Worm (Caenorhabditis elegans) whole organism, mixed stage, embryonic: ENCODE results near the gene sre-28.

Experiments used
- bed-3 ChIP-seq: fragments of 200-800 bp; sonication (Bioruptor generic); optimal IDR thresholded peaks from 3 replicates; lab custom pipeline; 2018; ENCODE audit warnings: mild to moderate bottlenecking, missing genetic modification characterization, moderate library complexity, missing compliant biosample characterization
- ceh-83 ChIP-seq: fragments of 200-800 bp; sonication (Bioruptor generic); optimal IDR thresholded peaks from 2 replicates; lab custom pipeline; 2018; ENCODE audit warnings: mild to moderate bottlenecking, missing genetic modification characterization, missing compliant biosample characterization
- ces-1 ChIP-seq: fragments of 150-350 bp; optimal IDR thresholded peaks from 2 replicates; lab custom pipeline; 2014; ENCODE audit warnings: missing biosample characterization, missing genetic modification reagents, missing genetic modification characterization
- cnd-1 ChIP-seq: fragments of 200-800 bp; sonication (Bioruptor generic); optimal IDR thresholded peaks from 2 replicates; lab custom pipeline; 2018; ENCODE audit warnings: mild to moderate bottlenecking, missing genetic modification characterization, missing compliant biosample characterization
- drap-1 ChIP-seq: fragments of 200-800 bp; sonication (Bioruptor generic); optimal IDR thresholded peaks from 3 replicates; lab custom pipeline; 2018; ENCODE audit warnings: mild to moderate bottlenecking, missing genetic modification characterization, missing compliant biosample characterization
- elt-1 ChIP-seq: sonication (generic microtip); optimal IDR thresholded peaks from 2 replicates; lab custom pipeline; 2017; ENCODE audit warnings: missing genetic modification characterization, mild to moderate bottlenecking, missing compliant biosample characterization, antibody characterized with exemption, moderate library complexity, borderline replicate concordance; ENCODE audit not compliant: insufficient read depth
- elt-3 ChIP-seq: fragments of 150-350 bp; optimal IDR thresholded peaks from 2 replicates; lab custom pipeline; 2014; ENCODE audit warnings: missing biosample characterization, missing genetic modification characterization
- flh-1 ChIP-seq: fragments of 200-800 bp; sonication (Bioruptor generic); optimal IDR thresholded peaks from 2 replicates; lab custom pipeline; 2018; ENCODE audit warnings: mild to moderate bottlenecking, missing genetic modification characterization, moderate library complexity, missing compliant biosample characterization
- ham-2 ChIP-seq: fragments of 200-800 bp; sonication (Bioruptor generic); optimal IDR thresholded peaks from 2 replicates; lab custom pipeline; 2018; ENCODE audit warnings: mild to moderate bottlenecking, missing genetic modification characterization, missing compliant biosample characterization
- hlh-1 ChIP-seq: fragments of 150-350 bp; optimal IDR thresholded peaks from 2 replicates; lab custom pipeline; 2014; ENCODE audit warnings: missing biosample characterization, missing genetic modification reagents, missing genetic modification characterization
- lin-13 ChIP-seq: fragments of 150-350 bp; optimal IDR thresholded peaks from 2 replicates; lab custom pipeline; 2014; ENCODE audit warnings: missing biosample characterization, missing genetic modification characterization
- lsy-2 ChIP-seq: fragments of 150-350 bp; optimal IDR thresholded peaks from 2 replicates; lab custom pipeline; 2014; ENCODE audit warnings: missing biosample characterization, missing genetic modification characterization
- mab-5 ChIP-seq: fragments of 150-350 bp; optimal IDR thresholded peaks from 2 replicates; lab custom pipeline; 2014; ENCODE audit warnings: missing biosample characterization, missing genetic modification characterization
- mep-1 ChIP-seq: fragments of 150-350 bp; optimal IDR thresholded peaks from 2 replicates; lab custom pipeline; 2017; ENCODE audit warnings: missing biosample characterization, missing genetic modification reagents, missing genetic modification characterization, inconsistent platforms
- mls-2 ChIP-seq: sonication (generic microtip); optimal IDR thresholded peaks from 2 replicates; lab custom pipeline; 2016; ENCODE audit warnings: mild to moderate bottlenecking, missing genetic modification characterization, moderate library complexity, missing compliant biosample characterization
- nhr-12 ChIP-seq: fragments of 150-350 bp; optimal IDR thresholded peaks from 2 replicates; lab custom pipeline; 2014; ENCODE audit warnings: missing biosample characterization, missing genetic modification characterization
- nhr-2 ChIP-seq: fragments of 150-350 bp; optimal IDR thresholded peaks from 2 replicates; lab custom pipeline; 2014; ENCODE audit warnings: missing biosample characterization, missing genetic modification characterization
- nhr-28 ChIP-seq: fragments of 150-350 bp; optimal IDR thresholded peaks from 2 replicates; lab custom pipeline; 2014; ENCODE audit warnings: missing biosample characterization, missing genetic modification characterization
- nhr-76 ChIP-seq: sonication (generic microtip); optimal IDR thresholded peaks from 2 replicates; lab custom pipeline; 2017; ENCODE audit warnings: missing biosample characterization, missing genetic modification characterization
- pha-4 ChIP-seq: fragments of 150-350 bp; optimal IDR thresholded peaks from 2 replicates; lab custom pipeline; 2018; ENCODE audit warnings: missing biosample characterization, missing genetic modification reagents, missing genetic modification characterization
- sem-2 ChIP-seq: fragments of 200-800 bp; sonication (Bioruptor generic); optimal IDR thresholded peaks from 2 replicates; lab custom pipeline; 2018; ENCODE audit warnings: mild to moderate bottlenecking, missing genetic modification characterization, missing compliant biosample characterization
- snpc-4 ChIP-seq: fragments of 150-350 bp; optimal IDR thresholded peaks from 2 replicates; lab custom pipeline; 2014; ENCODE audit warnings: missing biosample characterization, missing genetic modification characterization
- sptf-1 ChIP-seq: sonication (generic microtip); optimal IDR thresholded peaks from 2 replicates; lab custom pipeline; 2017; ENCODE audit warnings: mild to moderate bottlenecking, missing genetic modification characterization, moderate library complexity, missing compliant biosample characterization
- tbx-8 ChIP-seq: fragments of 200-800 bp; sonication (Bioruptor generic); optimal IDR thresholded peaks from 2 replicates; lab custom pipeline; 2018; ENCODE audit warnings: mild to moderate bottlenecking, missing genetic modification characterization, moderate library complexity, missing compliant biosample characterization
- unc-120 ChIP-seq: sonication (generic microtip); optimal IDR thresholded peaks from 2 replicates; lab custom pipeline; 2017; ENCODE audit warnings: missing genetic modification characterization, missing compliant biosample characterization; ENCODE audit not compliant: poor library complexity, severe bottlenecking
- unc-39 ChIP-seq: fragments of 150-350 bp; optimal IDR thresholded peaks from 2 replicates; lab custom pipeline; 2014; ENCODE audit warnings: missing biosample characterization, missing genetic modification characterization
- unc-62 ChIP-seq: fragments of 150-350 bp; optimal IDR thresholded peaks from 2 replicates; lab custom pipeline; 2014; ENCODE audit warnings: missing biosample characterization, missing genetic modification reagents, missing genetic modification characterization
- zip-8 ChIP-seq: fragments of 150-350 bp; optimal IDR thresholded peaks from 2 replicates; lab custom pipeline; 2014; ENCODE audit warnings: missing biosample characterization, missing genetic modification characterization
- ztf-11 ChIP-seq: fragments of 150-350 bp; optimal IDR thresholded peaks from 2 replicates; lab custom pipeline; 2014; ENCODE audit warnings: missing biosample characterization, missing genetic modification characterization

The sre-28 gene

ce11 chrV:9921288-9921687, 22.9 kb upstream of the sre-28 start, which contains the start of gene ceh-75:
TSS of gene ceh-75 (plus strand) at chrV:9921337.
- no peak for TF ChIP-seq tbx-8
- TF ChIP-seq nhr-76 (tag; lab: Kevin White, UChicago) = no peak
- TF ChIP-seq unc-39 (tag; lab: Kevin White, UChicago) = no peak
- TF ChIP-seq flh-1 (GFP tag; lab: Kevin White, UChicago) = no peak
- no peak for TF ChIP-seq sem-2 (GFP tag; lab: Kevin White, UChicago)
- TF ChIP-seq nhr-12 (tag; lab: Kevin White, UChicago) = no peak
- TF ChIP-seq nhr-28 (tag; lab: Kevin White, UChicago) = no peak
- no peak for TF ChIP-seq ceh-83 (GFP tag; lab: Kevin White, UChicago)
- TF ChIP-seq, all 35 proteins: peak for 0

ce11 chrV:9922481-9922880, 21.7 kb upstream of the sre-28 start, which contains the start of gene C50H2.7:
TSS of gene C50H2.7 (plus strand) at chrV:9922781.
- TF ChIP-seq ham-2 (GFP tag; lab: Kevin White, UChicago) (no peak), mab-5 (no peak), mep-1 (tag; lab: Kevin White, UChicago) (no peak), elt-1 (no peak), zip-8 (tag; lab: Kevin White, UChicago) (no peak), unc-39 (tag; lab: Kevin White, UChicago) (no peak), lin-13 (tag; lab: Kevin White, UChicago) (no peak), elt-3 (tag; lab: Kevin White, UChicago) (no peak), unc-120 (no peak), nhr-2 (tag; lab: Kevin White, UChicago) (no peak), nhr-76 (tag; lab: Kevin White, UChicago) (no peak), lsy-2 (tag; lab: Kevin White, UChicago) (no peak), cnd-1 (no peak), mls-2 (no peak), snpc-4 (tag; lab: Kevin White, UChicago) (no peak)

- TF ChIP-seq ces-1 (GFP tag; lab: Kevin White, UChicago) = no peak
- TF ChIP-seq ztf-11 (tag; lab: Kevin White, UChicago) = no peak
- TF ChIP-seq hlh-1 (tag; lab: Kevin White, UChicago) = no peak
- no peak for TF ChIP-seq tbx-8
- no peak for TF ChIP-seq nhr-76 (tag; lab: Kevin White, UChicago)
- TF ChIP-seq, all 35 proteins: peak for 0
These were observed 19.8 kb upstream of the sre-28 start for ce11 chrV:9924389-9924788.

ce11 chrV:9925647-9926046, 18.5 kb upstream of the sre-28 start:
- TF ChIP-seq mls-2 = no peak
- no peak for TF ChIP-seq unc-39 (tag; lab: Kevin White, UChicago)
- no peak for TF ChIP-seq bed-3 (GFP tag; lab: Kevin White, UChicago)
- TF ChIP-seq unc-62 (GFP tag; lab: Kevin White, UChicago) = no peak
- no peak for TF ChIP-seq lsy-2 (tag; lab: Kevin White, UChicago)
- TF ChIP-seq mep-1 (tag; lab: Kevin White, UChicago) = no peak
- TF ChIP-seq elt-3 (tag; lab: Kevin White, UChicago) = no peak
- TF ChIP-seq, all 35 proteins: peak for 0

ce11 chrV:9926240-9926639, 18.0 kb upstream of the sre-28 start, which contains the start of gene C50H2.13:
TSS of gene C50H2.13 (plus strand) at chrV:9926540.
- no peak for TF ChIP-seq nhr-2 (tag; lab: Kevin White, UChicago)
- no peak for TF ChIP-seq bed-3 (GFP tag; lab: Kevin White, UChicago)

ce11 chrV:9927381-9927780, 16.8 kb upstream of the sre-28 start:
- TF ChIP-seq lsy-2 (tag; lab: Kevin White, UChicago) (no peak), sptf-1 (tag; lab: Kevin White, UChicago) (no peak), elt-3 (tag; lab: Kevin White, UChicago) (no peak), pha-4 (no peak), drap-1 (GFP tag; lab: Kevin White, UChicago) (no peak), cnd-1 (no peak), hlh-1 (tag; lab: Kevin White, UChicago) (no peak)
